Worm (Caenorhabditis elegans) whole organism, L4 larva: ENCODE measurements around the gene pept-1.
A peak's percentile ranks its signal among the peaks of the same experiment; 100 is the strongest.

Experiments used
- F10B5.3 ChIP-seq: sonication (generic microtip); optimal IDR thresholded peaks from 2 replicates; lab custom pipeline; 2016; ENCODE audit warnings: mild to moderate bottlenecking, missing genetic modification characterization, missing compliant biosample characterization
- F37D6.2 ChIP-seq: sonication (generic microtip); optimal IDR thresholded peaks from 2 replicates; lab custom pipeline; 2016; ENCODE audit warnings: mild to moderate bottlenecking, missing genetic modification characterization, missing compliant biosample characterization
- F44E2.7 ChIP-seq: fragments of 200-800 bp; sonication (Bioruptor generic); IDR thresholded peaks from 2 replicates; pipeline ENCODE4 v2.1.2; 2022; ENCODE audit warnings: missing genetic modification characterization, missing compliant biosample characterization
- F49E8.2 ChIP-seq: sonication (generic microtip); optimal IDR thresholded peaks from 2 replicates; lab custom pipeline; 2016; ENCODE audit warnings: missing compliant biosample characterization, mild to moderate bottlenecking, missing genetic modification characterization, borderline replicate concordance
- Y75B8A.6 ChIP-seq: fragments of 200-800 bp; sonication (Bioruptor generic); IDR thresholded peaks from 2 replicates; pipeline ENCODE4 v1.3.6; 2022; ENCODE audit warnings: missing genetic modification reagents, missing genetic modification characterization, missing compliant biosample characterization
- ZK337.2 ChIP-seq: fragments of 200-800 bp; sonication (Bioruptor generic); IDR thresholded peaks from 2 replicates; pipeline ENCODE4 v1.3.6; 2022; ENCODE audit warnings: missing genetic modification reagents, missing genetic modification characterization, missing compliant biosample characterization
- ceh-20 ChIP-seq: fragments of 200-800 bp; sonication (Bioruptor generic); IDR thresholded peaks from 2 replicates; pipeline ENCODE4 v1.3.6; 2022; ENCODE audit warnings: missing genetic modification reagents, missing genetic modification characterization, missing compliant biosample characterization
- ceh-32 ChIP-seq: sonication (generic microtip); optimal IDR thresholded peaks from 2 replicates; lab custom pipeline; 2016; ENCODE audit warnings: mild to moderate bottlenecking, missing genetic modification characterization, missing compliant biosample characterization; ENCODE audit not compliant: poor library complexity
- ceh-82 ChIP-seq: sonication (generic microtip); optimal IDR thresholded peaks from 2 replicates; lab custom pipeline; 2017; ENCODE audit warnings: missing biosample characterization, missing genetic modification characterization
- ces-1 ChIP-seq: fragments of 150-350 bp; sonication (generic microtip); optimal IDR thresholded peaks from 4 replicates; lab custom pipeline; 2014; ENCODE audit warnings: missing biosample characterization, missing genetic modification reagents, missing genetic modification characterization
- daf-16 ChIP-seq, 3 experiments: sonication (generic microtip); optimal IDR thresholded peaks; 2 replicates each; lab custom pipeline; 2016 to 2017; ENCODE audit warnings: missing genetic modification characterization in 3 of 3, missing genetic modification reagents in 3 of 3, mild to moderate bottlenecking in 2 of 3, missing compliant biosample characterization in 2 of 3, missing biosample characterization in 1 of 3, moderate library complexity in 1 of 3
- dve-1 ChIP-seq: sonication (generic microtip); optimal IDR thresholded peaks from 2 replicates; lab custom pipeline; 2017; ENCODE audit warnings: antibody characterized with exemption, mild to moderate bottlenecking, missing genetic modification characterization, missing compliant biosample characterization; ENCODE audit not compliant: insufficient read depth
- hlh-30 ChIP-seq: sonication (generic microtip); optimal IDR thresholded peaks from 2 replicates; lab custom pipeline; 2017; ENCODE audit warnings: antibody characterized with exemption, mild to moderate bottlenecking, missing genetic modification characterization, missing compliant biosample characterization; ENCODE audit not compliant: insufficient read depth
- lim-7 ChIP-seq: fragments of 200-800 bp; sonication (Bioruptor generic); IDR thresholded peaks from 2 replicates; pipeline ENCODE4 v1.3.6; 2022; ENCODE audit warnings: missing genetic modification characterization, missing compliant biosample characterization
- lin-13 ChIP-seq: fragments of 150-350 bp; optimal IDR thresholded peaks from 2 replicates; lab custom pipeline; 2014; ENCODE audit warnings: missing biosample characterization, missing genetic modification reagents, missing genetic modification characterization
- lin-15B ChIP-seq: fragments of 150-350 bp; sonication (generic microtip); optimal IDR thresholded peaks from 3 replicates; lab custom pipeline; 2014; ENCODE audit warnings: missing biosample characterization, missing genetic modification characterization
- lin-29 ChIP-seq: fragments of 200-800 bp; sonication (Bioruptor generic); IDR thresholded peaks from 2 replicates; pipeline ENCODE4 v1.3.6; 2022; ENCODE audit warnings: missing genetic modification reagents, missing genetic modification characterization, missing compliant biosample characterization
- lin-38 ChIP-seq: fragments of 200-800 bp; sonication (Bioruptor generic); IDR thresholded peaks from 2 replicates; pipeline ENCODE4 v1.3.6; 2022; ENCODE audit warnings: missing genetic modification reagents, missing genetic modification characterization, missing compliant biosample characterization
- lir-3 ChIP-seq: sonication (generic microtip); optimal IDR thresholded peaks from 2 replicates; lab custom pipeline; 2016; ENCODE audit warnings: mild to moderate bottlenecking, missing genetic modification characterization, missing compliant biosample characterization
- lsy-2 ChIP-seq, 2 experiments: fragments of 150-350 bp in 1 of 2; sonication (generic microtip) in 1 of 2; optimal IDR thresholded peaks; 2 replicates each; lab custom pipeline; 2014 to 2017; ENCODE audit warnings: missing biosample characterization in 2 of 2, missing genetic modification characterization in 2 of 2
- mxl-2 ChIP-seq: fragments of 200-800 bp; sonication (Bioruptor generic); conservative IDR thresholded peaks from 2 replicates; pipeline ENCODE4 v1.3.6; 2022; ENCODE audit warnings: missing genetic modification reagents, missing genetic modification characterization, missing compliant biosample characterization
- nhr-237 ChIP-seq: sonication (generic microtip); optimal IDR thresholded peaks from 2 replicates; lab custom pipeline; 2017; ENCODE audit warnings: missing biosample characterization, missing genetic modification characterization
- nhr-28 ChIP-seq: fragments of 150-350 bp; optimal IDR thresholded peaks from 2 replicates; lab custom pipeline; 2014; ENCODE audit warnings: missing biosample characterization, missing genetic modification characterization
- nhr-6 ChIP-seq: fragments of 150-350 bp; optimal IDR thresholded peaks from 2 replicates; lab custom pipeline; 2014; ENCODE audit warnings: missing biosample characterization, missing genetic modification characterization
- php-3 ChIP-seq: fragments of 200-800 bp; sonication (Bioruptor generic); IDR thresholded peaks from 2 replicates; pipeline ENCODE4 v1.3.6; 2022; ENCODE audit warnings: missing genetic modification reagents, missing genetic modification characterization, missing compliant biosample characterization
- pqm-1 ChIP-seq: sonication (generic microtip); optimal IDR thresholded peaks from 2 replicates; lab custom pipeline; 2017; ENCODE audit warnings: missing biosample characterization, missing genetic modification characterization
- set-16 ChIP-seq: fragments of 200-800 bp; sonication (Bioruptor generic); IDR thresholded peaks from 2 replicates; pipeline ENCODE4 v1.3.6; 2022; ENCODE audit warnings: missing genetic modification reagents, missing genetic modification characterization, missing compliant biosample characterization
- skn-1 ChIP-seq: fragments of 150-350 bp; optimal IDR thresholded peaks from 2 replicates; lab custom pipeline; 2014; ENCODE audit warnings: missing biosample characterization, missing genetic modification characterization
- snpc-1.2 ChIP-seq: fragments of 200-800 bp; sonication (Bioruptor generic); IDR thresholded peaks from 2 replicates; pipeline ENCODE4 v1.3.6; 2022; ENCODE audit warnings: missing genetic modification reagents, missing genetic modification characterization, missing compliant biosample characterization
- spr-3 ChIP-seq: fragments of 200-800 bp; sonication (Bioruptor generic); optimal IDR thresholded peaks from 2 replicates; lab custom pipeline; 2018; ENCODE audit warnings: mild to moderate bottlenecking, missing genetic modification characterization, missing compliant biosample characterization
- tag-97 ChIP-seq: fragments of 200-800 bp; sonication (Bioruptor generic); IDR thresholded peaks from 2 replicates; pipeline ENCODE4 v1.3.6; 2022; ENCODE audit warnings: missing genetic modification characterization, missing compliant biosample characterization
- unc-62 ChIP-seq, 3 experiments: fragments of 150-350 bp in 1 of 3; sonication (generic microtip); optimal IDR thresholded peaks in 2 of 3; peaks in 1 of 3; 1 replicate in 1 of 3; 2 replicates in 2 of 3; lab custom pipeline; 2014 to 2017; ENCODE audit warnings: missing biosample characterization in 3 of 3, missing genetic modification characterization in 3 of 3, missing genetic modification reagents in 3 of 3, missing genotype in 1 of 3
- vab-7 ChIP-seq: fragments of 200-800 bp; sonication (Bioruptor generic); IDR thresholded peaks from 2 replicates; pipeline ENCODE4 v1.3.6; 2022; ENCODE audit warnings: missing genetic modification reagents, missing genetic modification characterization, missing compliant biosample characterization
- zfp-2 ChIP-seq: sonication (generic microtip); optimal IDR thresholded peaks from 2 replicates; lab custom pipeline; 2016; ENCODE audit warnings: mild to moderate bottlenecking, missing genetic modification characterization, missing compliant biosample characterization

pept-1 gene

ce11 chrX:6467462-6467861, 10.8 kb downstream of the pept-1 start, which contains the start of gene C15B12.3:
TSS of gene C15B12.3 (minus strand) at chrX:6467562.
- TF ChIP-seq F37D6.2 (tag; lab: Kevin White, UChicago): no peak
- TF ChIP-seq unc-62 (GFP tag; optimal IDR thresholded peaks at IDR 0.05 in 1 of 2; lab: Kevin White, UChicago): peak in 1 of 2 experiments; percentile 57
- TF ChIP-seq unc-62 (tag; optimal IDR thresholded peaks at IDR 0.05; lab: Kevin White, UChicago): no peak
- TF ChIP-seq, all 104 proteins: peak for 1

ce11 chrX:6468499-6468898, 11.8 kb downstream of the pept-1 start, which contains the start of gene C15B12.9:
TSS of gene C15B12.9 (plus strand) at chrX:6468799.
- TF ChIP-seq F44E2.7 (GFP tag; lab: Robert Waterston, UW) (no peak), vab-7 (no peak), zfp-2 (tag; lab: Kevin White, UChicago) (no peak), unc-62 (GFP tag; optimal IDR thresholded peaks at IDR 0.05 in 1 of 2; lab: Kevin White, UChicago) (peak in 1 of 2 experiments; percentile 42), unc-62 (tag; optimal IDR thresholded peaks at IDR 0.05; lab: Kevin White, UChicago) (no peak)

ce11 chrX:6473698-6474314, 17.1 kb downstream of the pept-1 start, which contains the start of the genes C15B12.4 and C15B12.8:
TSS of gene C15B12.4 (minus strand) at chrX:6473748.
TSS of gene C15B12.8 (plus strand) at chrX:6474264.
- TF ChIP-seq set-16 (GFP tag; lab: Robert Waterston, UW) (no peak), Y75B8A.6 (GFP tag; lab: Robert Waterston, UW) (no peak), lir-3 (tag; lab: Kevin White, UChicago) (no peak), lin-29 (GFP tag; lab: Robert Waterston, UW) (no peak), F49E8.2 (tag; lab: Kevin White, UChicago) (no peak), unc-62 (GFP tag; optimal IDR thresholded peaks at IDR 0.05 in 1 of 2; lab: Kevin White, UChicago) (peak in 1 of 2 experiments; percentile 17), unc-62 (tag; optimal IDR thresholded peaks at IDR 0.05; lab: Kevin White, UChicago) (no peak), daf-16 (GFP tag; optimal IDR thresholded peaks at IDR 0.05; lab: Kevin White, UChicago) (peak in 1 of 2 experiments; percentile 87), daf-16 (tag; optimal IDR thresholded peaks at IDR 0.05; lab: Kevin White, UChicago) (no peak)
- TF ChIP-seq, all 104 proteins: peak for 2

ce11 chrX:6476540-6476939, 19.9 kb downstream of the pept-1 start, which contains the start of gene C15B12.1:
TSS of gene C15B12.1 (plus strand) at chrX:6476810.
- TF ChIP-seq lin-38 (GFP tag; lab: Robert Waterston, UW) (no peak), ceh-20 (no peak), nhr-28 (peak; percentile 22), pqm-1 (peak; percentile 16), skn-1 (tag; lab: Kevin White, UChicago) (no peak), php-3 (peak; percentile 70), spr-3 (GFP tag; lab: Kevin White, UChicago) (no peak), dve-1 (tag; lab: Kevin White, UChicago) (peak; percentile 36)

- no peak for TF ChIP-seq spr-3 (GFP tag; lab: Kevin White, UChicago)
- TF ChIP-seq nhr-237 (tag; lab: Kevin White, UChicago): no peak
- TF ChIP-seq ZK337.2 (GFP tag; lab: Robert Waterston, UW): no peak
- no peak for TF ChIP-seq snpc-1.2 (GFP tag; lab: Robert Waterston, UW)
- no peak for TF ChIP-seq F10B5.3 (tag; lab: Kevin White, UChicago)
- TF ChIP-seq tag-97: no peak
- no peak for TF ChIP-seq ceh-32 (tag; lab: Kevin White, UChicago)
- no peak for TF ChIP-seq nhr-6 (tag; lab: Kevin White, UChicago)
- no peak for TF ChIP-seq lim-7 (GFP tag; lab: Robert Waterston, UW)
- no peak for TF ChIP-seq hlh-30
- TF ChIP-seq F44E2.7 (GFP tag; lab: Robert Waterston, UW): no peak
- TF ChIP-seq ceh-82 (tag; lab: Kevin White, UChicago): no peak
- no peak for TF ChIP-seq F37D6.2 (tag; lab: Kevin White, UChicago)
- no peak for TF ChIP-seq ces-1
- TF ChIP-seq mxl-2: no peak
- TF ChIP-seq lin-13 (GFP tag; lab: Kevin White, UChicago): no peak
- TF ChIP-seq lin-15B: no peak
- no peak for TF ChIP-seq F49E8.2 (tag; lab: Kevin White, UChicago)
- no peak for TF ChIP-seq lsy-2 (tag; optimal IDR thresholded peaks at IDR 0.05; lab: Kevin White, UChicago)
Measured at ce11 chrX:6484780-6485179, 28.1 kb downstream of the pept-1 start, which contains the start of gene gar-1. TSS of gene gar-1 (minus strand) at chrX:6484880.
